Worm (Caenorhabditis elegans): ENCODE results near the gene str-1.

str-1 gene

ce11 chrIV:7173489-7173888 lies at the start of gene str-1:
Gene str-1 (plus strand): TSS chrIV:7173789.
- TF ChIP-seq ztf-4 (tag; optimal IDR thresholded peaks at IDR 0.05) (no peak), unc-55 (GFP tag; optimal IDR thresholded peaks at IDR 0.05) (no peak), ceh-16 (tag; optimal IDR thresholded peaks at IDR 0.05) (no peak), ztf-11 (tag; optimal IDR thresholded peaks at IDR 0.05) (no peak), ama-1 (optimal IDR thresholded peaks at IDR 0.05) (no peak)

- TF ChIP-seq ztf-4 (tag; optimal IDR thresholded peaks at IDR 0.05) (no peak), ztf-1 (GFP tag; conservative IDR thresholded peaks at IDR 0.05) (no peak), C34F6.9 (tag; optimal IDR thresholded peaks at IDR 0.05) (no peak), ztf-11 (tag; optimal IDR thresholded peaks at IDR 0.05) (no peak), nhr-25 (tag; optimal IDR thresholded peaks at IDR 0.05) (peak; percentile 72), nhr-77 (tag; optimal IDR thresholded peaks at IDR 0.05) (no peak), sma-9 (GFP tag; optimal IDR thresholded peaks at IDR 0.05) (peak; percentile 44), sma-9 (tag; optimal IDR thresholded peaks at IDR 0.05) (no peak), lsy-2 (tag; optimal IDR thresholded peaks at IDR 0.05) (peak in 1 of 2 experiments; percentile 23), lin-13 (GFP tag; optimal IDR thresholded peaks at IDR 0.05) (no peak), nhr-21 (tag; optimal IDR thresholded peaks at IDR 0.05) (peak; percentile 53), nhr-129 (tag; optimal IDR thresholded peaks at IDR 0.05) (peak; percentile 37), Y55F3AM.14 (GFP tag; optimal IDR thresholded peaks at IDR 0.05) (no peak), blmp-1 (tag; optimal IDR thresholded peaks at IDR 0.05; ENCODE audit: insufficient read depth) (peak; percentile 43), ama-1 (optimal IDR thresholded peaks at IDR 0.05) (no peak), unc-62 (GFP tag; optimal IDR thresholded peaks at IDR 0.05) (no peak), egl-27 (tag; optimal IDR thresholded peaks at IDR 0.05) (no peak), unc-55 (GFP tag; optimal IDR thresholded peaks at IDR 0.05) (no peak), lin-11 (tag; optimal IDR thresholded peaks at IDR 0.05) (no peak), nhr-11 (tag; optimal IDR thresholded peaks at IDR 0.05) (no peak), alr-1 (tag; optimal IDR thresholded peaks at IDR 0.05) (no peak), ceh-82 (tag; optimal IDR thresholded peaks at IDR 0.05) (no peak), mbf-1 (tag; optimal IDR thresholded peaks at IDR 0.05) (no peak), unc-39 (tag; optimal IDR thresholded peaks at IDR 0.05) (no peak), nhr-23 (tag; optimal IDR thresholded peaks at IDR 0.05) (no peak), elt-1 (tag; optimal IDR thresholded peaks at IDR 0.05) (no peak), gmeb-1 (tag; optimal IDR thresholded peaks at IDR 0.05) (no peak), sma-3 (GFP tag; optimal IDR thresholded peaks at IDR 0.05) (peak; percentile 74), fos-1 (tag; optimal IDR thresholded peaks at IDR 0.05) (no peak), nhr-12 (tag; optimal IDR thresholded peaks at IDR 0.05) (no peak), R02D3.7 (tag; optimal IDR thresholded peaks at IDR 0.05) (no peak), ceh-16 (tag; optimal IDR thresholded peaks at IDR 0.05) (no peak), crh-2 (tag; optimal IDR thresholded peaks at IDR 0.05) (no peak), lin-39 (tag; optimal IDR thresholded peaks at IDR 0.05) (no peak), mab-5 (tag; optimal IDR thresholded peaks at IDR 0.05) (no peak), ZK546.5 (tag; optimal IDR thresholded peaks at IDR 0.05) (no peak), snpc-4 (tag; optimal IDR thresholded peaks at IDR 0.05) (no peak), mdl-1 (tag; optimal IDR thresholded peaks at IDR 0.05) (no peak), nhr-237 (tag; optimal IDR thresholded peaks at IDR 0.05) (no peak)
Observed at ce11 chrIV:7131780-7132179, 41.8 kb upstream of the str-1 start, which contains the start of gene grsp-3. Gene grsp-3 (minus strand): TSS chrIV:7131928.

ce11 chrIV:7133140-7133539 lies 40.4 kb upstream of the str-1 start, which contains the start of gene cyn-12:
Gene cyn-12 (minus strand): TSS chrIV:7133217.
- no peak for TF ChIP-seq unc-39 (tag; optimal IDR thresholded peaks at IDR 0.05)
- TF ChIP-seq unc-62 (GFP tag; optimal IDR thresholded peaks at IDR 0.05) = no peak
- no peak for TF ChIP-seq dmd-4 (tag; optimal IDR thresholded peaks at IDR 0.05)
- no peak for TF ChIP-seq nhr-12 (tag; optimal IDR thresholded peaks at IDR 0.05)
- no peak for TF ChIP-seq elt-3 (tag; optimal IDR thresholded peaks at IDR 0.05)
- no peak for TF ChIP-seq nhr-10 (tag; optimal IDR thresholded peaks at IDR 0.05)
- TF ChIP-seq lsy-2 (tag; optimal IDR thresholded peaks at IDR 0.05) = peak in 1 of 2 experiments; percentile 52
- no peak for TF ChIP-seq lin-11 (tag; optimal IDR thresholded peaks at IDR 0.05)
- TF ChIP-seq nhr-129 (tag; optimal IDR thresholded peaks at IDR 0.05) = no peak
- peak; percentile 33 for TF ChIP-seq C34F6.9 (tag; optimal IDR thresholded peaks at IDR 0.05)
- peak; percentile 37 for TF ChIP-seq sma-3 (GFP tag; optimal IDR thresholded peaks at IDR 0.05)
- TF ChIP-seq nhr-237 (tag; optimal IDR thresholded peaks at IDR 0.05) = no peak
- no peak for TF ChIP-seq alr-1 (tag; optimal IDR thresholded peaks at IDR 0.05)
- no peak for TF ChIP-seq R02D3.7 (tag; optimal IDR thresholded peaks at IDR 0.05)
- TF ChIP-seq ceh-16 (tag; optimal IDR thresholded peaks at IDR 0.05) = no peak
- peak; percentile 9 for TF ChIP-seq gmeb-1 (tag; optimal IDR thresholded peaks at IDR 0.05)
- no peak for TF ChIP-seq Y55F3AM.14 (GFP tag; optimal IDR thresholded peaks at IDR 0.05)
